Worm (Caenorhabditis elegans) whole organism, dauer: ENCODE data around the gene otub-1.
"Not testable (repeated sequence)": the region's sequence is repeated elsewhere in the genome, so short reads cannot be mapped to it uniquely, and the experiment has no call there.

Experiments
- unc-62 ChIP-seq: sonication (generic microtip); optimal IDR thresholded peaks from 2 replicates; lab custom pipeline; 2017; ENCODE audit warnings: missing biosample characterization, missing genetic modification reagents, missing genetic modification characterization

The otub-1 gene

DNA sequence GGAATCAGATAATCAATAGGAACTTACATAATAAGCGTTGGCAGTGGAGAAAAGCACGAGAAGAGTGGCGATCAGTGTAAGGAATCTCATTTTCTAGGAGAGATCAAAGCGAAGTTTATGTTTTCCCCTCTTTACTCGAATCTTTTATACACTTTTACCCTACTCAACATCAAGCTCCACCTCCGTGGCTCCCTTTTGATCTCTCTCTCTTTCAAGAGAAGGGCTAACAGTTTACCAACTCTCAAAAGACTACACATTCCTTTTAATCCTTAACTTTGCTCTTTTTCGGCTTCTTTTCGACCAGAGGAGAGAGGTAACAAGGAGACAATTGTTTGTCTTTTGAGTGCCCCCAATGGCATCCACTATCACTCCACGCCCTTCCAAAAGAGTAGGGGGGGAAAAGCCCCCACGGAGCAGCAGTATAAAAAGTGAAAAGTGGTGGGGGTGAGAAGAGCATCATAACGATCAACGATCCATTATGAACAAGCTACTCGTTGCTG, 21.2 kb downstream of the otub-1 start, which contains the start of the genes C01G10.15 and C01G10.6:
TSS of gene C01G10.15 (minus strand) at position 101 of the 500 bp plus-strand sequence.
TSS of gene C01G10.6 (plus strand) at position 450 of the 500 bp plus-strand sequence.
- TF ChIP-seq unc-62, result no peak

DNA sequence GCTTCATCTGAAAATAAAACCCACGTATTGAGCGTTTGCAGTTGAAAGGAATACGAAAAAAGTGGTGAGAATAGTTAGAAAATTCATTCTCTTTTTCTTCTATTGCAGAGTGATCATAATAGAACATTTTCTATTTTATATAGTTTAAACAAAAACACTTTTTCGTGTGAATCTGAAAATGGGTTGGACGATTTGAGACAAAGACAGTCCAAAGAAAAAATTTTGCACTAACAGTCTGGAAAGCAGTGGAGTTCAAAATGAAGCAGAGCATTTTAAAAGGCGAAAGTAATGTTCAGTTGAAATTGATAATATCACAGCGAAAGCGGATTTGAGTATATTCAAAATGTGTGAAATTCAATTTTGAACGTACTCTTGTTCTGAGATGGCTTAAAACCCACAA, 22.5 kb downstream of the otub-1 start, which contains the start of gene C01G10.18:
TSS of gene C01G10.18 (minus strand) at position 101 of the 400 bp plus-strand sequence.
- no peak for TF ChIP-seq unc-62

DNA sequence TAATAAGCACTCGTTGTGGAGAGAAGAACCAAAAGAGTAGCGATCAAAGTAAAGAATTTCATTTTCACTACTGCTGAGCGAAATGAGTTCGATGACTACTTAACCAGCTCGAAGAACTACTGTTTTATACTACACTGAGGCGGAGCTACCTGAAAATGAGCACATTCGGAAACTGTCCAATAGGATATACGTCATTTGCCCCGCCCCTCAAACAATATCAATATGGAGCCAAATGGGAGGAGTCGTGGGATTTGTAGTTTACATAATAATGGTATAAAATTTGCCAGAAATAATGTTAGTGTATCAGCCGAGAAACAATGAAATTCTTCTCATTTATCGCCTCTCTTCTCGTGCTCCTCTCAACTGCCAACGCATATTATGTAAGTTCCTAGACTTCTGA, 23.3 kb downstream of the otub-1 start, which contains the start of the genes C01G10.5 and C01G10.4:
TSS of gene C01G10.5 (minus strand) at position 101 of the 400 bp plus-strand sequence.
TSS of gene C01G10.4 (plus strand) at position 303 of the 400 bp plus-strand sequence.
- no peak for TF ChIP-seq unc-62

DNA sequence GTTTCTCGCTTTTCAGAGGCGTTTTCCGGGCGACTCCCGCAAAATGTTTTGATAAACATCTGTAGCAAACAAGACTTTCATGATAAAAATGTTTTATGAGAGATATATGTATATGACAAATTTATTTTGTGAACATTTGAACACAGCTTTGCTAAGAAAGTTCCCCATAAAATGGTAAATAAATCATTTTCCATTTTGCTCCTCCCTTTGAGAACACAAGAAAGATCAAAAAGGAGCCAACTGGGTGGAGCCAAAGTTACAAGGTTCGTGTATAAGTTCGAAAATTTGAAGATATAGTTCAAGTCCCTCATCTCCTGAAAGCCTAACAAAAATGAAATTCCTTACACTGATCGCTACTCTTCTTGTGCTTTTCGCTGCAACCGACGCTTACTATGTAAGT, 24.4 kb downstream of the otub-1 start, which contains the start of gene C01G10.17:
TSS of gene C01G10.17 (plus strand) at position 301 of the 400 bp plus-strand sequence.
- no peak for TF ChIP-seq unc-62

DNA sequence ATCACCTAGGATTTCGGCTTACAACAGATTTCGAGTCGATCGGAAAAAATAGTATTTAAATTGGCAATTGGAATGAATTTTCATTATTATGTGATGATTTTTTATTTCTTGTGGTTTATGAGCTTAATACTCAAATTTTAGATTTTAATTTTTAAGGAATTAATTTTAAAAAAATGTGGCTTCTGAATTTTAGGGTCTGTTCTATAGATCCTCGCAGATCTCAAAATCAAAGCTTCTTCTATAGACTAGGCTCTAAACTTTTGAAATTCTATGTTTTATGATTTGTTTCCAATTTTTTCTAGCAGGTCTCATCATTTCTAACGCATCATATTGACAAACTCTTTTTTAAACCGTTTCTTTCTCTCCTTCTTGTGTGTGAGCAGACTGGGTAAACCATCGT, 26.6 kb downstream of the otub-1 start, which contains the start of gene txt-12:
TSS of gene txt-12 (plus strand) at position 301 of the 400 bp plus-strand sequence.
- TF ChIP-seq unc-62, result no peak

DNA sequence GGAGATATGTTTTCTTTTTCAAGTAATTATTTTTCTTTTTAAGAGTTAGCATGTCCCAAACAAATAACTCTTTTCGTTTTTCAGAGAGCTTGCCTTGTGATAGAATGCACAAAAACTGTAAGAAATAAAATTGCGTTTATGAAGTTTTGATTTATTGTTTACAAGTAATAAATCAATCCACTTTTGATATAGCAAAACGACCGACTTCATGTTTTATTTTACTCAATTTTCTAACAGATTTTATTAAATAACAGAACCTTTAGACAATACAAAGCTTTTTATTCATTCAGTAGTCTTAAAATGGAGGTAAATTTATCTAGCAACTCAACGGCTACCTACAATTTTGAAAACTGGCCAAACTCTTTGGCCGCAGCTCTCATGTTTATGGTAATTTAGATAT, 28.7 kb downstream of the otub-1 start, which contains the start of gene srx-78:
TSS of gene srx-78 (plus strand) at position 301 of the 400 bp plus-strand sequence.
- no peak for TF ChIP-seq unc-62

ce11 chrV:15099447-15099846, 33.3 kb downstream of the otub-1 start, which contains the start of gene C01G10.1:
Gene C01G10.1 (plus strand): TSS chrV:15099747.
- no peak for TF ChIP-seq unc-62

ce11 chrV:15105893-15106598, 39.9 kb downstream of the otub-1 start, which contains the start of gene C01G10.14:
Gene C01G10.14 (minus strand): TSS chrV:15105943.
- TF ChIP-seq unc-62, result not testable (repeated sequence)

ce11 chrV:15109260-15109659, 43.2 kb downstream of the otub-1 start, which contains the start of gene Y75B12A.2:
Gene Y75B12A.2 (plus strand): TSS chrV:15109560.
- no peak for TF ChIP-seq unc-62

- no peak for TF ChIP-seq unc-62
These were observed 45.6 kb downstream of the otub-1 start, which contains the start of gene T01G5.7 for ce11 chrV:15111660-15112059. Gene T01G5.7 (plus strand): TSS chrV:15111960.

- TF ChIP-seq unc-62, result no peak
These were observed 47.9 kb downstream of the otub-1 start, which contains the start of gene T01G5.6 for ce11 chrV:15113992-15114391. Gene T01G5.6 (minus strand): TSS chrV:15114092.

ce11 chrV:15115968-15116367, 49.9 kb downstream of the otub-1 start, which contains the start of gene T01G5.8:
Gene T01G5.8 (plus strand): TSS chrV:15116268.
- not testable (repeated sequence) for TF ChIP-seq unc-62
